Worm (Caenorhabditis elegans) whole organism, L2 larva: ENCODE measurements around the gene egl-2.

Source experiments
- ZK546.5 ChIP-seq: sonication (generic microtip); optimal IDR thresholded peaks from 2 replicates; lab custom pipeline; 2017; ENCODE audit warnings: missing biosample characterization, missing genetic modification characterization
- alr-1 ChIP-seq: fragments of 150-350 bp; optimal IDR thresholded peaks from 2 replicates; lab custom pipeline; 2014; ENCODE audit warnings: missing biosample characterization, missing genetic modification characterization
- blmp-1 ChIP-seq: sonication (generic microtip); optimal IDR thresholded peaks from 2 replicates; lab custom pipeline; 2017; ENCODE audit warnings: missing genetic modification characterization, mild to moderate bottlenecking, missing compliant biosample characterization, antibody characterized with exemption, moderate library complexity; ENCODE audit not compliant: insufficient read depth
- ceh-82 ChIP-seq: fragments of 150-350 bp; optimal IDR thresholded peaks from 2 replicates; lab custom pipeline; 2014; ENCODE audit warnings: missing biosample characterization, missing genetic modification characterization
- crh-2 ChIP-seq: sonication (generic microtip); optimal IDR thresholded peaks from 2 replicates; lab custom pipeline; 2017; ENCODE audit warnings: missing biosample characterization, missing genetic modification characterization
- dmd-4 ChIP-seq: sonication (generic microtip); optimal IDR thresholded peaks from 2 replicates; lab custom pipeline; 2017; ENCODE audit warnings: missing biosample characterization, missing genetic modification characterization
- elt-1 ChIP-seq: fragments of 150-350 bp; optimal IDR thresholded peaks from 2 replicates; lab custom pipeline; 2014; ENCODE audit warnings: missing biosample characterization, missing genetic modification characterization
- fos-1 ChIP-seq: fragments of 150-350 bp; optimal IDR thresholded peaks from 2 replicates; lab custom pipeline; 2014; ENCODE audit warnings: missing biosample characterization, missing genetic modification characterization
- lin-39 ChIP-seq: fragments of 150-350 bp; optimal IDR thresholded peaks from 2 replicates; lab custom pipeline; 2014; ENCODE audit warnings: missing biosample characterization, missing genetic modification reagents, missing genetic modification characterization
- lsy-2 ChIP-seq, 2 experiments: fragments of 150-350 bp in 1 of 2; sonication (generic microtip) in 1 of 2; optimal IDR thresholded peaks; 2 replicates each; lab custom pipeline; 2014 to 2017; ENCODE audit warnings: missing biosample characterization in 2 of 2, missing genetic modification characterization in 2 of 2
- mbf-1 ChIP-seq: sonication (generic microtip); optimal IDR thresholded peaks from 2 replicates; lab custom pipeline; 2017; ENCODE audit warnings: missing biosample characterization, missing genetic modification characterization
- mdl-1 ChIP-seq, 2 experiments: fragments of 150-350 bp in 1 of 2; sonication (generic microtip) in 1 of 2; optimal IDR thresholded peaks; 2 replicates each; lab custom pipeline; 2017; ENCODE audit warnings: missing biosample characterization in 2 of 2, missing genetic modification characterization in 2 of 2
- nhr-10 ChIP-seq: sonication (generic microtip); optimal IDR thresholded peaks from 2 replicates; lab custom pipeline; 2017; ENCODE audit warnings: missing biosample characterization, missing genetic modification characterization
- nhr-11 ChIP-seq: fragments of 150-350 bp; optimal IDR thresholded peaks from 2 replicates; lab custom pipeline; 2014; ENCODE audit warnings: missing biosample characterization, missing genetic modification characterization
- nhr-129 ChIP-seq: fragments of 150-350 bp; optimal IDR thresholded peaks from 2 replicates; lab custom pipeline; 2014; ENCODE audit warnings: missing biosample characterization, missing genetic modification characterization
- nhr-21 ChIP-seq: fragments of 150-350 bp; optimal IDR thresholded peaks from 2 replicates; lab custom pipeline; 2014; ENCODE audit warnings: missing biosample characterization, missing genetic modification characterization
- peb-1 ChIP-seq: fragments of 150-350 bp; optimal IDR thresholded peaks from 2 replicates; lab custom pipeline; 2014; ENCODE audit warnings: missing biosample characterization, missing genetic modification characterization
- snpc-4 ChIP-seq: fragments of 150-350 bp; optimal IDR thresholded peaks from 2 replicates; lab custom pipeline; 2014; ENCODE audit warnings: missing biosample characterization, missing genetic modification characterization
- unc-39 ChIP-seq: fragments of 150-350 bp; optimal IDR thresholded peaks from 2 replicates; lab custom pipeline; 2014; ENCODE audit warnings: missing biosample characterization, missing genetic modification characterization

egl-2 gene

ce11 chrV:1242432-1242831, 56.7 kb downstream of the egl-2 start:
- no peak for TF ChIP-seq dmd-4 (tag; lab: Kevin White, UChicago)
- TF ChIP-seq unc-39 (tag; lab: Kevin White, UChicago), result no peak
- no peak for TF ChIP-seq nhr-11
- TF ChIP-seq ceh-82 (tag; lab: Kevin White, UChicago), result no peak
- TF ChIP-seq nhr-10, result no peak
- no peak for TF ChIP-seq mbf-1
- TF ChIP-seq alr-1 (tag; lab: Kevin White, UChicago), result no peak
- no peak for TF ChIP-seq nhr-129 (tag; lab: Kevin White, UChicago)
- TF ChIP-seq lsy-2 (tag; optimal IDR thresholded peaks at IDR 0.05; lab: Kevin White, UChicago), result no peak
- TF ChIP-seq blmp-1 (tag; lab: Kevin White, UChicago), result no peak
- TF ChIP-seq snpc-4 (tag; lab: Kevin White, UChicago), result no peak
- no peak for TF ChIP-seq fos-1 (tag; lab: Kevin White, UChicago)
- no peak for TF ChIP-seq peb-1 (tag; lab: Kevin White, UChicago)
- TF ChIP-seq mdl-1 (tag; optimal IDR thresholded peaks at IDR 0.05; lab: Kevin White, UChicago), result no peak
- TF ChIP-seq ZK546.5, result no peak
- TF ChIP-seq lin-39, result no peak
- TF ChIP-seq crh-2 (tag; lab: Kevin White, UChicago), result no peak
- no peak for TF ChIP-seq elt-1 (tag; lab: Kevin White, UChicago)
- TF ChIP-seq nhr-21, result no peak
- TF ChIP-seq, all 48 proteins: peak for 0
